Fruit fly (Drosophila melanogaster) whole organism, pupa: Measurements from ENCODE around the gene Dpm1.

Experiments used
- CG17806 ChIP-seq: fragments of 200-800 bp; sonication (Bioruptor generic); optimal IDR thresholded peaks from 2 replicates; lab custom pipeline; 2018; ENCODE audit warnings: missing biosample characterization, mild to moderate bottlenecking, missing genetic modification characterization, moderate library complexity
- CG34367 ChIP-seq: fragments of 200-800 bp; sonication (Bioruptor generic); optimal IDR thresholded peaks from 2 replicates; lab custom pipeline; 2018; ENCODE audit warnings: missing biosample characterization, mild to moderate bottlenecking, missing genetic modification characterization
- CG8301 ChIP-seq: fragments of 200-800 bp; sonication (Bioruptor generic); optimal IDR thresholded peaks from 2 replicates; lab custom pipeline; 2018; ENCODE audit warnings: missing biosample characterization, mild to moderate bottlenecking, missing genetic modification characterization
- EcR ChIP-seq: fragments of 200-800 bp; sonication (Bioruptor generic); optimal IDR thresholded peaks from 3 replicates; lab custom pipeline; 2019; ENCODE audit warnings: missing biosample characterization, missing genetic modification characterization, mild to moderate bottlenecking, moderate library complexity, missing genetic modification reagents
- Pif1A ChIP-seq: fragments of 200-800 bp; sonication (Bioruptor generic); optimal IDR thresholded peaks from 3 replicates; lab custom pipeline; 2016; ENCODE audit warnings: missing biosample characterization, missing genetic modification characterization
- fd96Ca ChIP-seq: fragments of 200-800 bp; sonication (Bioruptor generic); IDR thresholded peaks from 3 replicates; pipeline ENCODE4 v1.3.6; 2022; ENCODE audit warnings: missing biosample characterization, missing genetic modification characterization
- gl ChIP-seq: fragments of 200-800 bp; sonication (Bioruptor generic); optimal IDR thresholded peaks from 2 replicates; lab custom pipeline; 2018; ENCODE audit warnings: missing biosample characterization, mild to moderate bottlenecking, missing genetic modification characterization

DNA sequence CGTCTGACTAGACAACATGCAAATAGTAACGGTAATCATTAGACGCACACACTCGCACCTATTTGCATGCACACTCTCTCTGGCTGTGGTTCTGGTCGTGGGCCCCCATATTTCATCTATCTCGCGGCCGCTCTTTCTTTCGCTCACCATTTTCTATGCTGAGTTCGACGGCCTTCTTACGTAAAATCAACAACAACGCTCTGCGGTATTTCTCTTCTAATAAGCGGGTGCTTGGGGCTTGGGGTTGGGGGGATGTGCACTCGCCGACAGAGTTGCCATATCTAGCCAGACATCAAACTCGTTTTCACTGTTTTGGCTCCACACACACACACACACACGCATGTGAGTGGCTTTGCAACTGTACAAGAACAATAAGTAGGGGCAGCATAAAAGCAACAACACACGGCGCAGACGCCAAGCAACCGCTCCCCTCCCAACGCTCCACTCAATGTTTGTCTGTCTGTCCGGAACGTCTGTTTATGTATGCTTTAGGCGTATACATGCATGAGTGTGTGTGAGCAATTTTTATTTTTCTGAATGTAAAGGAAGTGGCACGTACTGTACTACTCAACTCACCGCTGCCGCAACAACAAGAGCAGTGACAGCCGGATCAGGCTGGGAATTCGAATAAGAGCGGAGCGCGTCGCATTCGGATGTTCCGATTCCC is 48.9 kb upstream of the Dpm1 start:
- TF ChIP-seq CG17806 (tag; lab: Kevin White, UChicago) (no peak), gl (tag; lab: Kevin White, UChicago) (no peak), Pif1A (GFP tag; lab: Kevin White, UChicago) (no peak), EcR (peak; percentile 88), CG8301 (tag; lab: Kevin White, UChicago) (no peak), fd96Ca (peak; percentile 40; the same call in 1 of the 3 replicates), CG34367 (tag; lab: Kevin White, UChicago) (no peak)
